Fruit fly (Drosophila melanogaster): ENCODE data around the gene CG34302.

CG34302 gene

DNA sequence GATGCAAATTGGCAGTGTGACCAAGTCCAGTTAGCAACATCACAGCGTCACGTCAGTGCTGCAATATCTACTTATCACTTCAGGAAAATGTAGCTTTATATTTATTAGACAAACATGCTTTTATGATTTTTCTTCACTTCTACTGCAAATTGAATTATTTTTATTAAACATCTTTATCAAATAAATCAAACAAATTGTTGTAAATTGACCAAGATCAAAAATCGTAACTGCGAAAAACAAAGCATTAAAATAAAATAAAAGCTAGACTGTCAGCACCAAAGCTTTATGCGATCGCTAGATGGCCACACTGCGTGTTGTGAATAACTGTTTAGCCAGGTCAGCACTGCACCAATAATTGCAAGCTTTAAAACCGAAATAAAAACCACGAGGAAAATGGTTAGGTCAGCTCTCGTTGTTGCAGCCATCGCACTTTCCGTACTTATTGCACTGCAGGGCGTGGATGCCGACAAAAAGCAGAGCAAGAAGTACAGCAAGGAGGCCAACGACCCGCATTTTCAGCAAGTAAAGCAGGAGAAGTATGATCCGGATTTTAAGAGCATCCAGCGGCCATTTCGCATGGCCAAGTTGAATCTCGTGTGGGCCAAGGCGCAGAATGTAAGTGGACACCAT is 32.3 kb downstream of the CG34302 start, which contains the start of the genes CG12945 and CG8507 (continued):
- TF ChIP-seq Hr3 (GFP tag; optimal IDR thresholded peaks at IDR 0.05) = peak; percentile 26
- TF ChIP-seq Med (GFP tag) = peak; percentile 85
- TF ChIP-seq MTF-1 (GFP tag; optimal IDR thresholded peaks at IDR 0.05; ENCODE audit: borderline replicate concordance) = no peak
- no peak for TF ChIP-seq CG4730 (GFP tag; IDR thresholded peaks at IDR 0.05)
- TF ChIP-seq E2f2 (GFP tag; IDR thresholded peaks at IDR 0.05) = 0 out of 2 replicates have a peak, but pooled peaks have one; percentile 31
- TF ChIP-seq Rx (GFP tag; IDR thresholded peaks at IDR 0.05) = no peak
- peak in 1 of 2 experiments; percentile 20 for TF ChIP-seq bsh (GFP tag; optimal IDR thresholded peaks at IDR 0.05)
- no peak for TF ChIP-seq CG7357 (GFP tag; IDR thresholded peaks at IDR 0.05)
- no peak for TF ChIP-seq B-H1 (GFP tag; IDR thresholded peaks at IDR 0.05)
- peak; percentile 91 for TF ChIP-seq Ets65A (GFP tag)
- TF ChIP-seq CG15011 (GFP tag; optimal IDR thresholded peaks at IDR 0.05) = no peak
- no peak for TF ChIP-seq prd (optimal IDR thresholded peaks at IDR 0.05)
- TF ChIP-seq prd (GFP tag; IDR thresholded peaks at IDR 0.05) = peak; percentile 54; the same call in 1 of the 3 replicates
- no peak for TF ChIP-seq CG12071 (GFP tag; optimal IDR thresholded peaks at IDR 0.05)
- 0 out of 3 replicates have a peak, but pooled peaks have one; percentile 18 for TF ChIP-seq Dbx (GFP tag; IDR thresholded peaks at IDR 0.05)
- TF ChIP-seq kay (GFP tag; optimal IDR thresholded peaks at IDR 0.05) = peak; percentile 21
- TF ChIP-seq CG12942 (GFP tag; optimal IDR thresholded peaks at IDR 0.05) = peak; percentile 35
- TF ChIP-seq ssp (GFP tag; IDR thresholded peaks at IDR 0.05) = peak; percentile 40
- TF ChIP-seq Fer3 (tag; optimal IDR thresholded peaks at IDR 0.05) = peak; percentile 39
- no peak for TF ChIP-seq lov (optimal IDR thresholded peaks at IDR 0.05)
- no peak for TF ChIP-seq lov (GFP tag; IDR thresholded peaks at IDR 0.05)
- TF ChIP-seq Oaz (GFP tag; IDR thresholded peaks at IDR 0.05) = no peak
- TF ChIP-seq CG1602 (GFP tag; optimal IDR thresholded peaks at IDR 0.05) = no peak
- no peak for TF ChIP-seq ato (GFP tag; IDR thresholded peaks at IDR 0.05; ENCODE audit: partially characterized antibody)
- TF ChIP-seq Xrp1 (GFP tag; IDR thresholded peaks at IDR 0.05) = peak; percentile 26; the same call in 1 of the 2 replicates
- TF ChIP-seq CG9727 (GFP tag; optimal IDR thresholded peaks at IDR 0.05) = peak; percentile 42
- TF ChIP-seq Antp (GFP tag; optimal IDR thresholded peaks at IDR 0.05) = peak; percentile 12
- TF ChIP-seq Opbp (GFP tag; IDR thresholded peaks at IDR 0.05; ENCODE audit: partially characterized antibody) = no peak
- TF ChIP-seq gsb (GFP tag; IDR thresholded peaks at IDR 0.05) = no peak
- TF ChIP-seq CG33557 (GFP tag; optimal IDR thresholded peaks at IDR 0.05) = no peak
- TF ChIP-seq Gsc (GFP tag; IDR thresholded peaks at IDR 0.05) = no peak
- TF ChIP-seq CG31224 (GFP tag; IDR thresholded peaks at IDR 0.05) = peak; percentile 20; the same call in 1 of the 2 replicates
- TF ChIP-seq crp (GFP tag; optimal IDR thresholded peaks at IDR 0.05) = peak in 1 of 2 experiments; percentile 8
- TF ChIP-seq CG10274 (GFP tag; optimal IDR thresholded peaks at IDR 0.05) = no peak
- 0 out of 2 replicates have a peak, but pooled peaks have one; percentile 19 for TF ChIP-seq Taf1 (GFP tag; IDR thresholded peaks at IDR 0.05)
- no peak for TF ChIP-seq CG3163 (GFP tag; optimal IDR thresholded peaks at IDR 0.05)
- peak in 1 of 3 experiments; percentile 54 for TF ChIP-seq lola (GFP tag; optimal IDR thresholded peaks at IDR 0.05)
- no peak for TF ChIP-seq insv (GFP tag; optimal IDR thresholded peaks at IDR 0.05)
- TF ChIP-seq croc (GFP tag; conservative IDR thresholded peaks at IDR 0.05) = no peak
- TF ChIP-seq CkIIα-i1 (GFP tag; IDR thresholded peaks at IDR 0.05) = no peak
- TF ChIP-seq lbe (GFP tag; optimal IDR thresholded peaks at IDR 0.05) = peak; percentile 3
- TF ChIP-seq CG13123 (GFP tag; optimal IDR thresholded peaks at IDR 0.05) = no peak
- TF ChIP-seq stwl (tag; optimal IDR thresholded peaks at IDR 0.05) = peak; percentile 65
- peak; percentile 34; the same call in 1 of the 3 replicates for TF ChIP-seq dysf (GFP tag; IDR thresholded peaks at IDR 0.05)
- TF ChIP-seq chm (GFP tag; IDR thresholded peaks at IDR 0.05) = no peak
- no peak for TF ChIP-seq ftz-f1 (GFP tag; optimal IDR thresholded peaks at IDR 0.05)
- no peak for TF ChIP-seq Lhr (GFP tag; optimal IDR thresholded peaks at IDR 0.05)
- TF ChIP-seq pan (optimal IDR thresholded peaks at IDR 0.05) = no peak
- TF ChIP-seq pan (GFP tag; optimal IDR thresholded peaks at IDR 0.05 in 1 of 2, IDR thresholded peaks at IDR 0.05 in 1 of 2) = no peak
- no peak for TF ChIP-seq CG1832 (GFP tag; optimal IDR thresholded peaks at IDR 0.05)
- peak; percentile 33 for TF ChIP-seq CG9437 (GFP tag; optimal IDR thresholded peaks at IDR 0.05)

Measured in whole organism, embryonic.